ENCODE assay signal across 2 worm cellular contexts in genomic region chrIII:10868653-10869392, ce11.
TF ChIP-seq lines count a peak whose summit lies in the region.

Gene cey-4, minus strand, starts transcription at chrIII:10868703.
Gene vps-50, plus strand, starts transcription at chrIII:10869193.

TF ChIP-seq in whole organism, L4 larva, 104 proteins besides CTCF, POLR2A, EP300 and RAD21 (continued from another document):
- TF ChIP-seq hlh-30 (tag; optimal IDR thresholded peaks at IDR 0.05; lab: Kevin White, UChicago; ENCODE audit: insufficient read depth) (peak; percentile 12), saeg-2 (GFP tag; IDR thresholded peaks at IDR 0.05; lab: Robert Waterston, UW) (no peak), F26F4.8 (GFP tag; conservative IDR thresholded peaks at IDR 0.05; lab: Robert Waterston, UW) (no peak), mep-1 (tag; optimal IDR thresholded peaks at IDR 0.05; lab: Kevin White, UChicago) (peak; percentile 31), aha-1 (tag; lab: Kevin White, UChicago) (peak; percentile 25), nhr-11 (tag; optimal IDR thresholded peaks at IDR 0.05; lab: Kevin White, UChicago) (peak; percentile 5), gei-8 (GFP tag; optimal IDR thresholded peaks at IDR 0.05; lab: Kevin White, UChicago) (no peak), dmd-9 (GFP tag; IDR thresholded peaks at IDR 0.05; lab: Robert Waterston, UW) (no peak), ceh-62 (tag; optimal IDR thresholded peaks at IDR 0.05; lab: Kevin White, UChicago) (no peak), daf-19 (GFP tag; conservative IDR thresholded peaks at IDR 0.05; lab: Robert Waterston, UW) (no peak), Y75B8A.6 (GFP tag; IDR thresholded peaks at IDR 0.05; lab: Robert Waterston, UW) (no peak), madf-5 (GFP tag; IDR thresholded peaks at IDR 0.05; lab: Robert Waterston, UW) (no peak), rbr-2 (tag; optimal IDR thresholded peaks at IDR 0.05; lab: Kevin White, UChicago) (no peak), ceh-32 (tag; optimal IDR thresholded peaks at IDR 0.05; lab: Kevin White, UChicago; ENCODE audit: poor library complexity) (no peak)
TF ChIP-seq in whole organism, L4 larva: peak in this region for 11.

TF ChIP-seq in whole organism, late embryonic, 69 proteins besides CTCF, POLR2A, EP300 and RAD21 (continued from another document):
- TF ChIP-seq lin-11 (tag; optimal IDR thresholded peaks at IDR 0.05; lab: Kevin White, UChicago) (no peak), ahr-1 (tag; optimal IDR thresholded peaks at IDR 0.05; lab: Kevin White, UChicago) (no peak), ceh-19 (GFP tag; optimal IDR thresholded peaks at IDR 0.05; lab: Kevin White, UChicago) (no peak), hlh-13 (GFP tag; optimal IDR thresholded peaks at IDR 0.05; lab: Kevin White, UChicago) (no peak), hlh-15 (tag; optimal IDR thresholded peaks at IDR 0.05; lab: Kevin White, UChicago) (no peak), ceh-45 (GFP tag; IDR thresholded peaks at IDR 0.05; lab: Robert Waterston, UW) (no peak), ets-4 (tag; optimal IDR thresholded peaks at IDR 0.05; lab: Kevin White, UChicago) (no peak), hlh-6 (tag; optimal IDR thresholded peaks at IDR 0.05; lab: Kevin White, UChicago) (no peak), rnt-1 (tag; optimal IDR thresholded peaks at IDR 0.05; lab: Kevin White, UChicago) (no peak), F13H6.1 (tag; optimal IDR thresholded peaks at IDR 0.05; lab: Kevin White, UChicago) (no peak), fax-1 (tag; optimal IDR thresholded peaks at IDR 0.05; lab: Kevin White, UChicago) (no peak), pqm-1 (tag; optimal IDR thresholded peaks at IDR 0.05; lab: Kevin White, UChicago) (no peak), ceh-48 (tag; optimal IDR thresholded peaks at IDR 0.05; lab: Kevin White, UChicago) (peak; percentile 57), ceh-30 (tag; optimal IDR thresholded peaks at IDR 0.05; lab: Kevin White, UChicago) (no peak), ztf-16 (tag; optimal IDR thresholded peaks at IDR 0.05; lab: Kevin White, UChicago) (peak; percentile 35), mec-3 (tag; optimal IDR thresholded peaks at IDR 0.05; lab: Kevin White, UChicago; ENCODE audit: borderline replicate concordance) (no peak), tbx-2 (tag; optimal IDR thresholded peaks at IDR 0.05; lab: Kevin White, UChicago) (peak; percentile 35), pros-1 (tag; optimal IDR thresholded peaks at IDR 0.05; lab: Kevin White, UChicago) (no peak), pax-1 (tag; optimal IDR thresholded peaks at IDR 0.05; lab: Kevin White, UChicago) (no peak)
